Fruit fly (Drosophila melanogaster): ENCODE results near the gene CG16812.

- peak; percentile 91 for TF ChIP-seq tj (GFP tag; optimal IDR thresholded peaks at IDR 0.05)
- no peak for TF ChIP-seq cnc (optimal IDR thresholded peaks at IDR 0.05)
- TF ChIP-seq CG12768 (GFP tag; optimal IDR thresholded peaks at IDR 0.05) = peak; percentile 9
- TF ChIP-seq CG5204 (GFP tag; optimal IDR thresholded peaks at IDR 0.05) = no peak
- peak; percentile 45 for TF ChIP-seq CG7045 (GFP tag; optimal IDR thresholded peaks at IDR 0.05)
- no peak for TF ChIP-seq CG33017 (tag; optimal IDR thresholded peaks at IDR 0.05)
- peak; percentile 98 for TF ChIP-seq kay (GFP tag; ENCODE audit: borderline replicate concordance)
- TF ChIP-seq CG11617 (GFP tag; optimal IDR thresholded peaks at IDR 0.05) = no peak
- TF ChIP-seq bab1 (GFP tag; optimal IDR thresholded peaks at IDR 0.05) = no peak
- no peak for TF ChIP-seq CG1620 (GFP tag; optimal IDR thresholded peaks at IDR 0.05)
- no peak for TF ChIP-seq CG14711 (tag; optimal IDR thresholded peaks at IDR 0.05)
- peak; percentile 23 for TF ChIP-seq CG7101 (tag; optimal IDR thresholded peaks at IDR 0.05)
- peak; percentile 64 for TF ChIP-seq cic (GFP tag; optimal IDR thresholded peaks at IDR 0.05)
- TF ChIP-seq Hr96 (GFP tag; optimal IDR thresholded peaks at IDR 0.05) = no peak
Observed at dm6 chr2L:13206857-13207463, 15.4 kb upstream of the CG16812 start.
